Fruit fly (Drosophila melanogaster) whole organism, embryonic: Measurements from ENCODE around the gene akirin.

ENCODE experiments used
- Abd-B ChIP-seq: fragments of 200-800 bp; sonication (Bioruptor generic); optimal IDR thresholded peaks from 2 replicates; lab custom pipeline; 2018; ENCODE audit warnings: missing biosample characterization, mild to moderate bottlenecking, missing genetic modification characterization, moderate library complexity
- Adf1 ChIP-seq: fragments of 200-800 bp; sonication (Bioruptor generic); IDR thresholded peaks from 2 replicates; pipeline ENCODE4 v1.3.6; 2022; ENCODE audit warnings: missing biosample characterization, missing genetic modification characterization
- CG10209 ChIP-seq: fragments of 200-800 bp; sonication (Bioruptor generic); optimal IDR thresholded peaks from 3 replicates; lab custom pipeline; 2017; ENCODE audit warnings: missing biosample characterization, mild to moderate bottlenecking, missing genetic modification characterization, missing genetic modification reagents
- CG10431 ChIP-seq: fragments of 200-800 bp; sonication (Bioruptor generic); optimal IDR thresholded peaks from 3 replicates; lab custom pipeline; 2018; ENCODE audit warnings: missing biosample characterization, mild to moderate bottlenecking, missing genetic modification characterization
- CG10959 ChIP-seq: fragments of 200-800 bp; sonication (Bioruptor generic); IDR thresholded peaks from 2 replicates; pipeline ENCODE4 v1.3.6; 2022; ENCODE audit warnings: missing biosample characterization, missing genetic modification characterization
- CG11504 ChIP-seq: fragments of 200-800 bp; sonication (Bioruptor generic); optimal IDR thresholded peaks from 3 replicates; lab custom pipeline; 2019; ENCODE audit warnings: missing biosample characterization, mild to moderate bottlenecking, missing genetic modification characterization, moderate library complexity
- CG12744 ChIP-seq: fragments of 200-800 bp; sonication (Bioruptor generic); optimal IDR thresholded peaks from 2 replicates; lab custom pipeline; 2016; ENCODE audit warnings: missing biosample characterization, missing genetic modification characterization
- CG13424 ChIP-seq: fragments of 200-800 bp; sonication (Bioruptor generic); optimal IDR thresholded peaks from 2 replicates; lab custom pipeline; 2019; ENCODE audit warnings: missing biosample characterization, mild to moderate bottlenecking, missing genetic modification characterization, moderate library complexity
- CG14860 ChIP-seq: fragments of 200-800 bp; sonication (Bioruptor generic); IDR thresholded peaks from 3 replicates; pipeline ENCODE4 v1.3.6; 2022; ENCODE audit warnings: missing biosample characterization, missing genetic modification characterization; ENCODE audit not compliant: partially characterized antibody
- CG2116 ChIP-seq: fragments of 200-800 bp; sonication (Bioruptor generic); optimal IDR thresholded peaks from 3 replicates; lab custom pipeline; 2018; ENCODE audit warnings: missing biosample characterization, mild to moderate bottlenecking, missing genetic modification characterization
- CG2678 ChIP-seq: fragments of 200-800 bp; sonication (Bioruptor generic); optimal IDR thresholded peaks from 3 replicates; lab custom pipeline; 2019; ENCODE audit warnings: missing biosample characterization, mild to moderate bottlenecking, missing genetic modification characterization, moderate library complexity
- CG3163 ChIP-seq: fragments of 200-800 bp; sonication (Bioruptor generic); optimal IDR thresholded peaks from 3 replicates; lab custom pipeline; 2016; ENCODE audit warnings: missing biosample characterization, missing genetic modification characterization
- CG34376 ChIP-seq: fragments of 200-800 bp; sonication (Bioruptor generic); optimal IDR thresholded peaks from 2 replicates; lab custom pipeline; 2018; ENCODE audit warnings: missing biosample characterization, mild to moderate bottlenecking, missing genetic modification characterization
- CG4282 ChIP-seq: fragments of 200-800 bp; sonication (Bioruptor generic); optimal IDR thresholded peaks from 2 replicates; lab custom pipeline; 2016; ENCODE audit warnings: missing biosample characterization, missing genetic modification characterization
- CG4328 ChIP-seq: fragments of 200-800 bp; sonication (Bioruptor generic); optimal IDR thresholded peaks from 3 replicates; lab custom pipeline; 2017; ENCODE audit warnings: missing biosample characterization, missing genetic modification reagents, missing genetic modification characterization
- CG4617 ChIP-seq: fragments of 200-800 bp; sonication (Bioruptor generic); optimal IDR thresholded peaks from 3 replicates; lab custom pipeline; 2016; ENCODE audit warnings: missing biosample characterization, missing genetic modification characterization, borderline replicate concordance
- CG6765 ChIP-seq: fragments of 200-800 bp; sonication (Bioruptor generic); optimal IDR thresholded peaks from 3 replicates; lab custom pipeline; 2017; ENCODE audit warnings: missing biosample characterization, mild to moderate bottlenecking, missing genetic modification characterization
- CG8944 ChIP-seq: fragments of 200-800 bp; sonication (Bioruptor generic); optimal IDR thresholded peaks from 3 replicates; lab custom pipeline; 2016; ENCODE audit warnings: missing biosample characterization, missing genetic modification characterization
- Camta ChIP-seq: fragments of 200-800 bp; sonication (Bioruptor generic); optimal IDR thresholded peaks from 2 replicates; lab custom pipeline; 2016; ENCODE audit warnings: missing biosample characterization, missing genetic modification characterization
- Dad ChIP-seq: fragments of 200-800 bp; sonication (Bioruptor generic); optimal IDR thresholded peaks from 3 replicates; lab custom pipeline; 2016; ENCODE audit warnings: missing biosample characterization, missing genetic modification characterization
- Dp ChIP-seq: fragments of 200-800 bp; sonication (Bioruptor generic); optimal IDR thresholded peaks from 2 replicates; lab custom pipeline; 2018; ENCODE audit warnings: missing biosample characterization, mild to moderate bottlenecking, missing genetic modification characterization, moderate library complexity
- Eip74EF ChIP-seq, 2 experiments: fragments of 200-800 bp in 1 of 2; fragments of >200 bp in 1 of 2; sonication (Bioruptor generic) in 1 of 2; optimal IDR thresholded peaks; 2 replicates each; lab custom pipeline; 2017 to 2019; ENCODE audit warnings: missing biosample characterization in 2 of 2, missing genetic modification characterization in 2 of 2, mild to moderate bottlenecking in 1 of 2, moderate library complexity in 1 of 2
- Fer3 ChIP-seq: fragments of 200-800 bp; sonication (Bioruptor generic); optimal IDR thresholded peaks from 2 replicates; lab custom pipeline; 2018; ENCODE audit warnings: missing biosample characterization, mild to moderate bottlenecking, missing genetic modification characterization, moderate library complexity
- Lhr ChIP-seq: fragments of 200-800 bp; sonication (Bioruptor generic); optimal IDR thresholded peaks from 3 replicates; lab custom pipeline; 2017; ENCODE audit warnings: mild to moderate bottlenecking, missing biosample characterization, missing genetic modification reagents, missing genetic modification characterization
- Mes4 ChIP-seq: fragments of 200-800 bp; sonication (Bioruptor generic); optimal IDR thresholded peaks from 2 replicates; lab custom pipeline; 2016; ENCODE audit warnings: missing biosample characterization, missing genetic modification characterization
- Nf-YA ChIP-seq: fragments of 200-800 bp; sonication (Bioruptor generic); IDR thresholded peaks from 2 replicates; pipeline ENCODE4 v1.3.6; 2022; ENCODE audit warnings: missing biosample characterization, missing genetic modification characterization
- Oli ChIP-seq: fragments of 200-800 bp; sonication (Bioruptor generic); optimal IDR thresholded peaks from 2 replicates; lab custom pipeline; 2018; ENCODE audit warnings: missing biosample characterization, mild to moderate bottlenecking, missing genetic modification characterization, moderate library complexity
- Opbp ChIP-seq: fragments of 200-800 bp; sonication (Bioruptor generic); IDR thresholded peaks from 3 replicates; pipeline ENCODE4 v1.3.6; 2022; ENCODE audit warnings: missing biosample characterization, missing genetic modification characterization; ENCODE audit not compliant: partially characterized antibody
- Scr ChIP-seq: fragments of 200-800 bp; sonication (Bioruptor generic); IDR thresholded peaks from 2 replicates; pipeline ENCODE4 v1.3.6; 2022; ENCODE audit warnings: missing biosample characterization, missing genetic modification characterization; ENCODE audit not compliant: partially characterized antibody
- Sry-β ChIP-seq: fragments of 200-800 bp; sonication (Bioruptor generic); optimal IDR thresholded peaks from 2 replicates; lab custom pipeline; 2018; ENCODE audit warnings: missing biosample characterization, mild to moderate bottlenecking, missing genetic modification characterization, moderate library complexity
- TFAM ChIP-seq: fragments of 200-800 bp; sonication (Bioruptor generic); optimal IDR thresholded peaks from 2 replicates; lab custom pipeline; 2017; ENCODE audit warnings: missing biosample characterization, missing genetic modification characterization, inconsistent platforms
- Taf1 ChIP-seq: fragments of 200-800 bp; sonication (Bioruptor generic); IDR thresholded peaks from 2 replicates; pipeline ENCODE4 v1.3.6; 2022; ENCODE audit warnings: missing biosample characterization, missing genetic modification characterization
- bab2 ChIP-seq: fragments of 200-800 bp; sonication (Bioruptor generic); optimal IDR thresholded peaks from 2 replicates; lab custom pipeline; 2016; ENCODE audit warnings: missing biosample characterization, missing genetic modification characterization
- bcd ChIP-seq: fragments of 200-800 bp; sonication (Bioruptor generic); optimal IDR thresholded peaks from 2 replicates; lab custom pipeline; 2017; ENCODE audit warnings: missing biosample characterization, mild to moderate bottlenecking, missing genetic modification characterization
- crol ChIP-seq: fragments of 200-800 bp; sonication (Bioruptor generic); IDR thresholded peaks from 2 replicates; pipeline ENCODE4 v1.3.6; 2022; ENCODE audit warnings: missing biosample characterization, missing genetic modification characterization
- danr ChIP-seq: fragments of 200-800 bp; sonication (Bioruptor generic); IDR thresholded peaks from 2 replicates; pipeline ENCODE4 v1.3.6; 2022; ENCODE audit warnings: missing biosample characterization, missing genetic modification characterization
- dmrt11E ChIP-seq: fragments of 200-800 bp; sonication (Bioruptor generic); optimal IDR thresholded peaks from 3 replicates; lab custom pipeline; 2018; ENCODE audit warnings: missing biosample characterization, mild to moderate bottlenecking, missing genetic modification characterization, moderate library complexity
- eve ChIP-seq, 2 experiments: fragments of >200 bp; optimal IDR thresholded peaks; 2 replicates each; lab custom pipeline; 2017; ENCODE audit warnings: missing biosample characterization in 2 of 2, missing genetic modification characterization in 2 of 2
- grn ChIP-seq: fragments of 200-800 bp; sonication (Bioruptor generic); optimal IDR thresholded peaks from 3 replicates; lab custom pipeline; 2017; ENCODE audit warnings: missing biosample characterization, missing genetic modification characterization
- hb ChIP-seq: fragments of 200-800 bp; sonication (Bioruptor generic); IDR thresholded peaks from 3 replicates; pipeline ENCODE4 v1.3.6; 2022; ENCODE audit warnings: missing biosample characterization, missing genetic modification characterization; ENCODE audit not compliant: partially characterized antibody
- lab ChIP-seq: fragments of 200-800 bp; sonication (Bioruptor generic); optimal IDR thresholded peaks from 3 replicates; lab custom pipeline; 2017; ENCODE audit warnings: missing biosample characterization, missing genetic modification characterization, mild to moderate bottlenecking, moderate library complexity, missing genetic modification reagents
- nom ChIP-seq: fragments of 200-800 bp; sonication (Bioruptor generic); optimal IDR thresholded peaks from 2 replicates; lab custom pipeline; 2017; ENCODE audit warnings: missing biosample characterization, missing genetic modification characterization, mild to moderate bottlenecking, moderate library complexity, missing genetic modification reagents
- peb ChIP-seq: fragments of 200-800 bp; sonication (Bioruptor generic); IDR thresholded peaks from 2 replicates; pipeline ENCODE4 v1.3.6; 2022; ENCODE audit warnings: missing biosample characterization, missing genetic modification characterization
- run ChIP-seq: fragments of 200-800 bp; sonication (Bioruptor generic); optimal IDR thresholded peaks from 3 replicates; lab custom pipeline; 2018; ENCODE audit warnings: missing biosample characterization, mild to moderate bottlenecking, missing genetic modification characterization
- tll ChIP-seq, 2 experiments: fragments of 200-800 bp in 1 of 2; fragments of >200 bp in 1 of 2; sonication (Bioruptor generic) in 1 of 2; optimal IDR thresholded peaks; 2 replicates each; lab custom pipeline; 2017 to 2019; ENCODE audit warnings: missing biosample characterization in 2 of 2, missing genetic modification characterization in 2 of 2, mild to moderate bottlenecking in 1 of 2, moderate library complexity in 1 of 2
- toy ChIP-seq: fragments of 200-800 bp; sonication (Bioruptor generic); IDR thresholded peaks from 2 replicates; pipeline ENCODE4 v1.3.6; 2022; ENCODE audit warnings: missing biosample characterization, missing genetic modification characterization
- trh ChIP-seq: fragments of 200-800 bp; sonication (Bioruptor generic); optimal IDR thresholded peaks from 2 replicates; lab custom pipeline; 2016; ENCODE audit warnings: missing biosample characterization, missing genetic modification characterization
- wdn ChIP-seq: fragments of 200-800 bp; sonication (Bioruptor generic); IDR thresholded peaks from 2 replicates; pipeline ENCODE4 v1.3.6; 2022; ENCODE audit warnings: missing biosample characterization, missing genetic modification characterization

The akirin gene

DNA sequence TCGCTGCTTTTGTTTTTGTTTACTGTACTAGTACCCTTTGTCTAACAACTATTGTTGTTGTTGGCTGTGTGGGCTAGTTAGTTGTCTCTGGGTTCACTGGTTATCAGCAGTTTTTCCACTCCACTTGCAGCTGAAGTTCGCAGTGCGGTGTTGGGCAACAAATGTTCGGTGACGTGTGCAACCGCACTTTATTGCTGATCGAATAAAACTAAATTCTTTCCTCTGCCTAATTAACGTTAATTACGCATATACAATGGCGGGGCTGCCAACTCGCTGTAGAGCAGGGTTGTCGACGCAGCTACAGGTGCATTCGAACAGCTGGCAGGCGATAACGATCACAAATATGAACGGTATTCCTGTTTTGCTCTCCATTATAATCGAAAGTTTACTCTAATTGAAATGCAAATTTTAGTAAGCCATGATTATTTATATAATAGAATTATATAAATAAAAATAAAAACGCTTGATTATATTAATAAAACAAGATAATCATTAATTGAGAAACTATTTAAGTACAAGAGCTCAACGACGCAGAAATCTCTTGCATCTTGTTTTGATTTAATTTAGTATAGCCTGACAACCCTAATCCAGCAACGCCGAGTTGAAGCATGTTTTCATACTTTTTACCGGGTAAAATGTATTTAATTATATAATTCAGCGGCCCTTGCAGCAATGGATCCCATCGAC is 40.9 kb upstream of the akirin start, which contains the start of the genes mrva, CG42307 and mus312 (continued):
- TF ChIP-seq crol (GFP tag; lab: Robert Waterston, UW): no peak
- peak; percentile 89 for TF ChIP-seq CG6765
- TF ChIP-seq Taf1 (GFP tag; lab: Robert Waterston, UW): peak; percentile 55
- TF ChIP-seq danr (GFP tag; lab: Robert Waterston, UW): peak; percentile 70; the same call in 1 of the 2 replicates
- TF ChIP-seq nom (GFP tag; lab: Kevin White, UChicago): peak; percentile 78
- peak; percentile 80 for TF ChIP-seq run (tag; lab: Kevin White, UChicago)
- peak; percentile 46; the same call in 1 of the 2 replicates for TF ChIP-seq Nf-YA
- TF ChIP-seq Opbp: peak; percentile 38; the same call in 1 of the 3 replicates
- TF ChIP-seq CG10431 (GFP tag; lab: Kevin White, UChicago): peak; percentile 75
- TF ChIP-seq Abd-B (GFP tag; lab: Kevin White, UChicago): peak; percentile 90
- peak; percentile 41 for TF ChIP-seq bab2 (GFP tag; lab: Kevin White, UChicago)
- TF ChIP-seq dmrt11E (tag; lab: Kevin White, UChicago): peak; percentile 91
- peak; percentile 87 for TF ChIP-seq CG4617 (GFP tag; lab: Kevin White, UChicago)
- TF ChIP-seq CG10209 (GFP tag; lab: Kevin White, UChicago): peak; percentile 89
- TF ChIP-seq hb (GFP tag; lab: Robert Waterston, UW): no peak
- peak; percentile 48 for TF ChIP-seq CG34376 (GFP tag; lab: Kevin White, UChicago)
- TF ChIP-seq CG3163: no peak
- TF ChIP-seq Fer3 (tag; lab: Kevin White, UChicago): peak; percentile 91
- TF ChIP-seq eve (GFP tag; optimal IDR thresholded peaks at IDR 0.05; lab: Kevin White, UChicago): no peak
- TF ChIP-seq Dp (GFP tag; lab: Kevin White, UChicago): peak; percentile 19
- TF ChIP-seq CG2678 (tag; lab: Kevin White, UChicago): no peak
- TF ChIP-seq Camta: peak; percentile 50
- TF ChIP-seq CG4328 (GFP tag; lab: Kevin White, UChicago): peak; percentile 92
- TF ChIP-seq grn (GFP tag; lab: Kevin White, UChicago): peak; percentile 91
- peak; percentile 77 for TF ChIP-seq bcd (GFP tag; lab: Kevin White, UChicago)
- peak; percentile 32 for TF ChIP-seq trh
- TF ChIP-seq CG12744 (GFP tag; lab: Kevin White, UChicago): peak; percentile 8
- TF ChIP-seq lab (GFP tag; lab: Kevin White, UChicago): peak; percentile 90
- TF ChIP-seq peb: peak; percentile 49; the same call in 1 of the 2 replicates
- peak; percentile 91 for TF ChIP-seq CG11504
- TF ChIP-seq Dad (GFP tag; lab: Kevin White, UChicago): peak; percentile 17
- no peak for TF ChIP-seq CG14860 (GFP tag; lab: Robert Waterston, UW)
- peak; percentile 85 for TF ChIP-seq CG2116
- TF ChIP-seq wdn (GFP tag; lab: Robert Waterston, UW): peak; percentile 63
- peak in 1 of 2 experiments; percentile 17 for TF ChIP-seq tll (GFP tag; optimal IDR thresholded peaks at IDR 0.05; lab: Kevin White, UChicago)
- peak; percentile 54 for TF ChIP-seq CG10959 (GFP tag; lab: Robert Waterston, UW)
- peak in 1 of 2 experiments; percentile 64 for TF ChIP-seq Eip74EF (GFP tag; optimal IDR thresholded peaks at IDR 0.05; lab: Kevin White, UChicago)
- peak; percentile 43 for TF ChIP-seq Sry-β (GFP tag; lab: Kevin White, UChicago)
- TF ChIP-seq Lhr (GFP tag; lab: Kevin White, UChicago): peak; percentile 62
- TF ChIP-seq TFAM (GFP tag; lab: Kevin White, UChicago): no peak
- TF ChIP-seq toy (GFP tag; lab: Robert Waterston, UW): peak; percentile 59; the same call in 1 of the 2 replicates
- TF ChIP-seq Mes4: no peak
- TF ChIP-seq Oli: peak; percentile 89
- TF ChIP-seq CG13424 (tag; lab: Kevin White, UChicago): peak; percentile 97
- no peak for TF ChIP-seq CG4282 (GFP tag; lab: Kevin White, UChicago)
- peak; percentile 49 for TF ChIP-seq Adf1 (GFP tag; lab: Robert Waterston, UW)
- TF ChIP-seq CG8944 (GFP tag; lab: Kevin White, UChicago): peak; percentile 14
- 0 out of 2 replicates have a peak, but pooled peaks have one; percentile 28 for TF ChIP-seq Scr
